Fruit fly (Drosophila melanogaster) Kc167 (cell line): ENCODE measurements around the gene CG14982.

Experiments used
- Myc ChIP-seq: fragments of >200 bp; optimal IDR thresholded peaks from 2 replicates; lab custom pipeline; 2017; ENCODE audit warnings: missing external identifiers
- Sin3A ChIP-seq: fragments of >200 bp; optimal IDR thresholded peaks from 2 replicates; lab custom pipeline; 2018; ENCODE audit warnings: missing external identifiers
- h ChIP-seq: fragments of >200 bp; optimal IDR thresholded peaks from 3 replicates; lab custom pipeline; 2018; ENCODE audit warnings: missing external identifiers
- insv ChIP-seq: fragments of >200 bp; optimal IDR thresholded peaks from 3 replicates; lab custom pipeline; 2018; ENCODE audit warnings: missing external identifiers
- psq ChIP-seq: fragments of >200 bp; optimal IDR thresholded peaks from 2 replicates; lab custom pipeline; 2017; ENCODE audit warnings: missing external identifiers
- ttk ChIP-seq: sonication (Bioruptor generic); optimal IDR thresholded peaks from 2 replicates; lab custom pipeline; 2017; ENCODE audit warnings: missing external identifiers

DNA sequence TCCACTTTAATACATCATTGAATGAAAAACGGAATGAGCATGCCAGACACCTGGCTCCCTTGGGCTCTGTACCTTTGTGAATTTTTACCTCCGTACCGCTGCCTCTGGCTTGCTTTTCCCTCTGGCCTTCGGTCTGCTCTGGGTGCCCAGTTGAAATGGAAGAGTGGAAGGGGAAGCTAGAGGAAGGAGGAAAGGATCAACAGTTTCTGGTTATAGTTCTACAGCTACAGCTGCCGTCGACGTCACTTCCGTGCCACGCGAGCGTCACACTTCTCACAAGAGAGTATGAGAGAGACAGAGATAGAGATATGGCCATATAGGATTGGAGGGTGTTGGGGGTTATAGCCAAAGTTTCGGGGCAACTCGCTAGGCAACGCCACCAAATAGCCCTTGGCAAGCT, 37.5 kb downstream of the CG14982 start:
- TF ChIP-seq insv (lab: Kevin White, UChicago) (no peak), h (lab: Kevin White, UChicago) (no peak), Myc (lab: Kevin White, UChicago) (no peak), ttk (lab: Kevin White, UChicago) (no peak), psq (lab: Kevin White, UChicago) (no peak), Sin3A (lab: Kevin White, UChicago) (no peak)
